Fruit fly (Drosophila melanogaster): ENCODE measurements around the gene csw.

The csw gene

DNA sequence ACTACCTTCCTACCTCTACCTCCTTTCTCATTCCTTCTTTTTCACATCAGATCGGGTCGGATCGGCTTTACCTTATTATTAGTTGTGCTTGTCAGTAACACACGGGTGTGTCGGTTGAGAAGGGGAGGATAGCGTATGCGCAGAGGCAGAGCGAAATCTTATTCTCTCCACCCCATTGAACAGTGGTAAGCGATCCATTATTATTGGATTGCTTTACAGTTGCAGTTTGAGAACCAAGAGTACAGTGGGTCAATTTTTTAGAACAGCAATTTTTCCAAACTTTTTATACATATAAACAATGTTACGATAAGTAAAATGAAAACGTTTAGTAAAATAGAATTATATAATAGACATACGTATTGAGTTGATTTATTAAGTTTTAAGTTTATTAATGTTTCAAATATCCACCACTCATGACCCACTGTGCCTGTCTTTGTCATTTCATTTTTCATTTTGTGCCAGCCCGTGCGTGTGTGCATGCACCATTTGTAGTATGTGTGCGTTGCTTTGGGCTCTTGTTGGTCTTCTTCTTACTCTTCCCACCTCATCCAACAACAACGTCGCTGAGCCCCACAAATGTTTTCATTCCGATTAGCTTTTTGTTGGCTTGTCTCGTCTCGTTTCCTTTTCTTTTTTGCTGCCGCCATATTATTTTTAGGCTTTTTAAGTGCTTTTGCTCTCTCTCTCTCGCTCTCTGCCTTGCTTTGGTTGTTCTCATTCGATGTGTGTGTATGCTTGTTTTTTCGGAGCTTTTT, 43.7 kb downstream of the csw start (continued):
- TF ChIP-seq CG8290 (GFP tag; optimal IDR thresholded peaks at IDR 0.05) (peak; percentile 96), CG8290 (tag; optimal IDR thresholded peaks at IDR 0.05) (peak; percentile 88 to 94), Atf-2 (GFP tag; optimal IDR thresholded peaks at IDR 0.05) (peak; percentile 85), pum (GFP tag; optimal IDR thresholded peaks at IDR 0.05) (peak; percentile 89), p53 (GFP tag; optimal IDR thresholded peaks at IDR 0.05) (peak; percentile 73), CHES-1-like (GFP tag; optimal IDR thresholded peaks at IDR 0.05) (peak; percentile 87), CG3726 (GFP tag; IDR thresholded peaks at IDR 0.05) (peak; percentile 98), CG9817 (tag; optimal IDR thresholded peaks at IDR 0.05) (peak; percentile 99), Hr78 (GFP tag; optimal IDR thresholded peaks at IDR 0.05) (peak in 1 of 2 experiments; percentile 67), crc (GFP tag; optimal IDR thresholded peaks at IDR 0.05) (peak; percentile 83), CG7786 (GFP tag; optimal IDR thresholded peaks at IDR 0.05) (peak; percentile 95), CG43689 (GFP tag; IDR thresholded peaks at IDR 0.05) (peak; percentile 96), wek (GFP tag; optimal IDR thresholded peaks at IDR 0.05) (peak; percentile 93), CG7372 (GFP tag; IDR thresholded peaks at IDR 0.05) (peak; percentile 99), Fer2 (tag; optimal IDR thresholded peaks at IDR 0.05) (peak; percentile 99), CG7928 (GFP tag; optimal IDR thresholded peaks at IDR 0.05) (peak; percentile 84), Dip2 (GFP tag; IDR thresholded peaks at IDR 0.05) (peak; percentile 82), Camta (GFP tag; optimal IDR thresholded peaks at IDR 0.05) (peak; percentile 96), CG32772 (GFP tag; IDR thresholded peaks at IDR 0.05) (peak; percentile 98), Dad (GFP tag; optimal IDR thresholded peaks at IDR 0.05) (peak; percentile 93), CG6254 (GFP tag; optimal IDR thresholded peaks at IDR 0.05) (peak; percentile 97), emc (GFP tag; optimal IDR thresholded peaks at IDR 0.05) (peak; percentile 90), Taf1 (GFP tag; IDR thresholded peaks at IDR 0.05) (peak; percentile 99), maf-S (GFP tag; optimal IDR thresholded peaks at IDR 0.05) (peak; percentile 95), lmd (GFP tag; IDR thresholded peaks at IDR 0.05) (peak; percentile 99), CG3163 (GFP tag; optimal IDR thresholded peaks at IDR 0.05) (peak; percentile 35), peb (GFP tag; IDR thresholded peaks at IDR 0.05) (peak; percentile 99), CG3065 (GFP tag; optimal IDR thresholded peaks at IDR 0.05) (peak; percentile 97), Abd-B (GFP tag; optimal IDR thresholded peaks at IDR 0.05) (peak; percentile 99), CG7357 (GFP tag; IDR thresholded peaks at IDR 0.05) (peak; percentile 96), CG9932 (GFP tag; IDR thresholded peaks at IDR 0.05) (peak; percentile 98), nmo (GFP tag; optimal IDR thresholded peaks at IDR 0.05) (peak; percentile 99), disco-r (GFP tag; optimal IDR thresholded peaks at IDR 0.05) (peak; percentile 94), corto (GFP tag; optimal IDR thresholded peaks at IDR 0.05) (peak; percentile 97), CG12391 (tag; optimal IDR thresholded peaks at IDR 0.05) (peak; percentile 100), BtbVII (GFP tag; optimal IDR thresholded peaks at IDR 0.05) (peak; percentile 99), ranshi (GFP tag; IDR thresholded peaks at IDR 0.05) (peak; percentile 98), pan (optimal IDR thresholded peaks at IDR 0.05) (no peak), pan (GFP tag; optimal IDR thresholded peaks at IDR 0.05 in 1 of 2, IDR thresholded peaks at IDR 0.05 in 1 of 2) (peak in 1 of 2 experiments; percentile 99), CG4424 (GFP tag; optimal IDR thresholded peaks at IDR 0.05) (peak; percentile 99), Hey (tag; optimal IDR thresholded peaks at IDR 0.05) (peak; percentile 94), br (optimal IDR thresholded peaks at IDR 0.05) (no peak), sens (GFP tag) (peak; percentile 99), CG8359 (GFP tag; optimal IDR thresholded peaks at IDR 0.05; ENCODE audit: borderline replicate concordance) (peak; percentile 96), hkb (optimal IDR thresholded peaks at IDR 0.05) (peak; percentile 14), hkb (GFP tag; IDR thresholded peaks at IDR 0.05) (peak; percentile 99), pb (GFP tag; optimal IDR thresholded peaks at IDR 0.05) (peak; percentile 80), CG34376 (GFP tag; optimal IDR thresholded peaks at IDR 0.05) (peak; percentile 99), tin (GFP tag; optimal IDR thresholded peaks at IDR 0.05) (peak; percentile 98), CG16813 (GFP tag; IDR thresholded peaks at IDR 0.05; ENCODE audit: partially characterized antibody) (peak; percentile 58), sens-2 (GFP tag; IDR thresholded peaks at IDR 0.05) (peak; percentile 97)

All from whole organism, embryonic.